Worm (Caenorhabditis elegans): ENCODE results near the gene unc-130.

Gene unc-130

DNA sequence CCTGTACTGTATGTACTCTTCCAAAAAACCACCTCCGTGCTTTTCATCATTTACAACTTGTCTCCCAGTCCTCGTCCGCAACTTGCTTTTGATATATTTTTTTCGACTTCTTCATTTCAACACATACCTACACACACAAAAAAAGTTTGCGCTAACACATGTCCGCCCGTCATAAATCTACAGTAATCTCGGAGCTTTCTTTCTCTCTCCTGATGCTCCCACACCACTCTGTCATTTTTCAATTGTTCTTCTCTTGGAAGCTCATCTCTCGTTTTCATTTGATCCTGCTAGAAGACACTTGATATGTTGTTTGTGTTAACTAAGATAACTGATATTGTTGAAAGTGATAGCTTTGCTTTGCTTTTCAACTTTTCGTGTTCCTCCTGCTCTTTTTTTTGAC lies 589 bp upstream of the unc-130 start:
- no peak for TF ChIP-seq tab-1 (GFP tag; IDR thresholded peaks at IDR 0.05)
- TF ChIP-seq flt-1 (GFP tag; IDR thresholded peaks at IDR 0.05), result no peak
- no peak for TF ChIP-seq med-1 (GFP tag; optimal IDR thresholded peaks at IDR 0.05; ENCODE audit: insufficient read depth)
- TF ChIP-seq T22C8.4 (GFP tag; IDR thresholded peaks at IDR 0.05), result no peak
- TF ChIP-seq ztf-29 (GFP tag; IDR thresholded peaks at IDR 0.05), result no peak
- TF ChIP-seq cog-1 (tag; optimal IDR thresholded peaks at IDR 0.05), result no peak
- TF ChIP-seq ztf-23 (GFP tag; IDR thresholded peaks at IDR 0.05), result no peak
- no peak for TF ChIP-seq ref-1 (GFP tag; conservative IDR thresholded peaks at IDR 0.05)

DNA sequence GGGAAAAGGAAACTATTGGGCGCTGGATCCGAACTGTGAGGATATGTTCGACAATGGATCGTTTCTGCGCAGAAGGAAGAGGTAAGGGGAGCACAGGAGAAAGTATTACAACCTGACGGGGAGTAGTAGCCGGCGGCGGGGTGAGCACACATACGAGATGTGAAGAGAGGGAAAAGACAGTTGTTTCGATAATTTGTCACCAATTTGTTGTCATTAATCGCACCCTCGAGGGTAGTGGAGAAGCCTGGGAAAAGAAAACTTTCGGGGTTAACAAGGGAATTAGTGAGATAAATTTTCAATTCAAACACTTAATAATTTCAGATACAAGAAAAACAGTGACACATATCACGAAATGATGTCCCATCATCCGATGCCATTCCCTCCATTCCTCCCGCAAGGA lies 1.2 kb downstream of the unc-130 start:
- TF ChIP-seq ref-1 (GFP tag; conservative IDR thresholded peaks at IDR 0.05), result no peak
- no peak for TF ChIP-seq tab-1 (GFP tag; IDR thresholded peaks at IDR 0.05)
- no peak for TF ChIP-seq T22C8.4 (GFP tag; IDR thresholded peaks at IDR 0.05)
- TF ChIP-seq flt-1 (GFP tag; IDR thresholded peaks at IDR 0.05), result no peak
- no peak for TF ChIP-seq ztf-23 (GFP tag; IDR thresholded peaks at IDR 0.05)
- TF ChIP-seq cog-1 (tag; optimal IDR thresholded peaks at IDR 0.05), result no peak
- no peak for TF ChIP-seq ztf-29 (GFP tag; IDR thresholded peaks at IDR 0.05)
- TF ChIP-seq klf-2 (GFP tag; conservative IDR thresholded peaks at IDR 0.05), result no peak
- TF ChIP-seq med-1 (GFP tag; optimal IDR thresholded peaks at IDR 0.05; ENCODE audit: insufficient read depth), result no peak

DNA sequence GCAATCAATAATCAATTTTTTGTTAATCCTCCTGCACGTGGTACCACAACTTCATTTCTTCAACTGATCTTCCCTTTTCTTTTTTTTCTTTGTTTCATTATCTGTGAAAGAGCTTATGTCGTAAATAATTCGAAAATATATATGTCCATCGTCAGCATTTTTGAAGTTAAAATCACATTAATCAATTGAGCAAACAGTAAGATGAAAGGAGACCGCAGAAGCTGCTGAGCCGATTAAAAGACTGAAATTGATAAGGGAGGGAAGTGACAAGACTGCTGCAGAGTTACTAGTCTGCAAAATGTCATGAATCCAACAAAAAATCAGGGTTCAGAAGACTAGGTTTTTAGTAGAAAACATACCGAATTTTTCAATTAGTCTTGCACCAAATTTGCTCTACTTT lies 2.0 kb downstream of the unc-130 start:
- TF ChIP-seq T22C8.4 (GFP tag; IDR thresholded peaks at IDR 0.05) (no peak), ref-1 (GFP tag; conservative IDR thresholded peaks at IDR 0.05) (no peak), med-1 (GFP tag; optimal IDR thresholded peaks at IDR 0.05; ENCODE audit: insufficient read depth) (no peak), ztf-29 (GFP tag; IDR thresholded peaks at IDR 0.05) (no peak), cog-1 (tag; optimal IDR thresholded peaks at IDR 0.05) (no peak), klf-2 (GFP tag; conservative IDR thresholded peaks at IDR 0.05) (no peak), flt-1 (GFP tag; IDR thresholded peaks at IDR 0.05) (no peak), ztf-23 (GFP tag; IDR thresholded peaks at IDR 0.05) (no peak), tab-1 (GFP tag; IDR thresholded peaks at IDR 0.05) (no peak)

DNA sequence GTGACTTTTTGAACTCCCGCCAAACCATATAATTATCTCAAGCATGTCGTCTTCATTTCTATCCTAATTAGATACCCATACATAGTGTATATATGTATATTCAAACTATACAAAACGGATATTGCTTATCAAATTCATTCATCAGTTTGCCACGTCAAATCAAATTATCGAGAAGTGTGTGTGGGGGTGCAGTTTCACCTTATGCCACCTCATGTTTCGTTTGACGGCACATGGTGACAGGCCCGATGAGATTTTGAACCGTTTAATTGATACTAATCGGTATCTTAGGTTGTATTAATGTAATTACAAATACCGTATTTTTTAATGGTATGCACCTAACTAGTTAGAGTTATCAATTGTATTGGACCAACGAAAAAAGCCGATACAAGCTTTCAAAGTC lies 2.9 kb downstream of the unc-130 start:
- no peak for TF ChIP-seq cog-1 (tag; optimal IDR thresholded peaks at IDR 0.05)
- TF ChIP-seq ztf-23 (GFP tag; IDR thresholded peaks at IDR 0.05), result no peak
- TF ChIP-seq flt-1 (GFP tag; IDR thresholded peaks at IDR 0.05), result no peak
- TF ChIP-seq med-1 (GFP tag; optimal IDR thresholded peaks at IDR 0.05; ENCODE audit: insufficient read depth), result no peak
- no peak for TF ChIP-seq ztf-29 (GFP tag; IDR thresholded peaks at IDR 0.05)
- TF ChIP-seq T22C8.4 (GFP tag; IDR thresholded peaks at IDR 0.05), result no peak
- no peak for TF ChIP-seq klf-2 (GFP tag; conservative IDR thresholded peaks at IDR 0.05)

DNA sequence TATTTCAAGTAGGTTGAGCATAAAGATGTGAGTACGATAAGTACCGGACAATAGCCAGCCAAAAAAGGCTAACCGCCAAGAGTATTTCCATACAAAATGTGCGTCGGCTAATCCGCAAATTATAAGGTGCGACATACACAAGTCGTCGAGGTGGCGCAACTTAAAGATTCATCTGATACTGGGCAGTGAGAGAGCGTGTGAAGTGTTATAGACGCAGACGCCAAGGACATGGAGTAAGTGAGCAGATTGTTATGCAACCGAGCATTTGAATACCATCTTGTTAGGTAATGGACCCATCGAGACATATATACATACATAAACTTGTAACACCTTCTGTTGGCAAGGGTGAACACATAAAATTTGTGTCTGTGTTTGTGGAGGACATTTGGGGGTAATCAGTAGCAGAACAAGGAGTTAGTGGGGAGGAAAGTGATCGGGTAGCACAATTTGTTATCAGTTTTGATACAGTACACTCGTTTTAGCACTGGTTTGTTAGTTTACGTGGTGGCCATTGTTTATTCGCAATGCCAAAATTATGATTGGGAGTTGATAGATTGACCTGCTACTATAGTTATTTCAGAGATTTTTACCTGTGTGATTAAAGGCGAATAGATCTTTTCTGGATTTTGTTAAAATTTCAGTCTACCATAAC lies 3.6 kb downstream of the unc-130 start:
- TF ChIP-seq cog-1 (tag; optimal IDR thresholded peaks at IDR 0.05), result no peak
- no peak for TF ChIP-seq ztf-29 (GFP tag; IDR thresholded peaks at IDR 0.05)
- TF ChIP-seq ztf-23 (GFP tag; IDR thresholded peaks at IDR 0.05), result no peak
- TF ChIP-seq flt-1 (GFP tag; IDR thresholded peaks at IDR 0.05), result no peak
- no peak for TF ChIP-seq med-1 (GFP tag; optimal IDR thresholded peaks at IDR 0.05; ENCODE audit: insufficient read depth)
- no peak for TF ChIP-seq T22C8.4 (GFP tag; IDR thresholded peaks at IDR 0.05)
- no peak for TF ChIP-seq klf-2 (GFP tag; conservative IDR thresholded peaks at IDR 0.05)
- no peak for TF ChIP-seq ref-1 (GFP tag; conservative IDR thresholded peaks at IDR 0.05)
- TF ChIP-seq tab-1 (GFP tag; IDR thresholded peaks at IDR 0.05), result no peak

DNA sequence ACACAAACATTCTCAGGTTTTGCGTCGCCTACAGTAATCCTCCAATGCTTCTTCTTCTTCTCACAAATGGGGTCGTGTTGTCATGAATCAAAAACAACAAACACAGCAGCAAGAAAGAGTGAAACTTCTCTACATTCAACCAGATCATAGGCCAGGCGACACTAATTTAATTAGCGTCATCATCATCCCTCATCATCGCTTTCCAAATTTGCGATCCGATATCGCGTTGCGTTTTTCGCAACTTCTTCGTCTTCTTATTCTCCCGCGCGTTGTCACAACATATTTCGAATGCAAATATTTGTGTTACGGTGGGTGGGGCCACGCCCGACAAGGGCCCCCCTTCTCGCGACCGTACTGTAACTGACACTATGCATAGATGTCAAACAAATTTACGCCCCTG lies 4.7 kb downstream of the unc-130 start:
- no peak for TF ChIP-seq med-1 (GFP tag; optimal IDR thresholded peaks at IDR 0.05; ENCODE audit: insufficient read depth)
- TF ChIP-seq cog-1 (tag; optimal IDR thresholded peaks at IDR 0.05), result no peak
- no peak for TF ChIP-seq ztf-23 (GFP tag; IDR thresholded peaks at IDR 0.05)
- TF ChIP-seq ztf-29 (GFP tag; IDR thresholded peaks at IDR 0.05), result no peak
- TF ChIP-seq flt-1 (GFP tag; IDR thresholded peaks at IDR 0.05), result no peak
- TF ChIP-seq T22C8.4 (GFP tag; IDR thresholded peaks at IDR 0.05), result no peak
- TF ChIP-seq ref-1 (GFP tag; conservative IDR thresholded peaks at IDR 0.05), result no peak
- no peak for TF ChIP-seq klf-2 (GFP tag; conservative IDR thresholded peaks at IDR 0.05)
- TF ChIP-seq tab-1 (GFP tag; IDR thresholded peaks at IDR 0.05), result no peak

DNA sequence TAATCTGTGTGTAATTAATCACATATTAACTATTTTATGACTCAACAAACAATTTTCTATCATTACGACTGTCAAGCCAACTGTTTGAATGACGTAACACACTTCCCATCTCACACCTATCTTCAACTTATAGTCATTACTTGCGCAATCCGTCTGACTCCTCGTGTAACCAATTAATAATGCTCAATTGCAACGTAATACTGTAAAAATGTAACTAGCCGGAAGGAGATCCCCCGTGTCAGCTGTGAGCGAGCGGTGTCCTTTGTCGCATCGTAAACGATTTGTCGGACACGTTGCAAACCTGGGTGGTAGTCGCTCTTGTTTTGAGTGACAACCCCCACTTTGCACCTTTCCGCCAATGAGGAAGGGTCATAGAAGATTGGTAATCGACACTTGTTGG lies 6.4 kb downstream of the unc-130 start:
- TF ChIP-seq flt-1 (GFP tag; IDR thresholded peaks at IDR 0.05) (no peak), ztf-23 (GFP tag; IDR thresholded peaks at IDR 0.05) (no peak), T22C8.4 (GFP tag; IDR thresholded peaks at IDR 0.05) (no peak)

DNA sequence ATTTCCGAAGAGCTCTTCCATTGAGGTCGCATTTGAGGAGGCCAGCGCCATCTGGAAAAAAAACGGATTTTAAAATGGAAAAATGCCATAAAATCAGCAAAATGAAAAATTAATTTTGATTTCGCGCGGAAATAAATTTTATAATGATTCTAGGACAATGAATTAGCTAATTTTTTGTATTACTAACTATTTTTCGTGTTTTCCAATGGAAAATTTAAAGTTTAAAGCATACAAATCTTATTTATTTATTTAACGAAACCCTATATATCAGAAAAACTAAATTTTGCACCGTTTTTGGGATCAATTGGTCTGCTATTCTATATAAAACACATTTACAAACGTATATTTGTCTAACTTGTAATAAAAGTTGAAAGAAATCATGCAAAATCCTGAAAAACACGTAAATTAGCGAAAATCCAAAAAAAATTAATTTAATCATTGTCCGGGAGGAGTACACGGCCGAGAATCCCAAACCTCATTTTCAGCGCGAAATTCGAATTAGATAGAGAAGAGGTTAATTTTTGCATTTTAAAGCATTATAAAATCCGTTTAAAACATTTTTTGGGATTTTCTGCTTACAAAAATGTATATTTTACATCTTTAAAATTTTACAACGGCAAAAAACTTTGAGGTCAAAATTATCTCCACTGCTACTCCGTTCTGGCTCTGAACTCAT lies 8.5 kb downstream of the unc-130 start, which contains the start of gene C47G2.3:
TSS of gene C47G2.3 (minus strand) at position 51 of the 676 bp plus-strand sequence.
- TF ChIP-seq tab-1 (GFP tag; IDR thresholded peaks at IDR 0.05) (no peak), cog-1 (tag; optimal IDR thresholded peaks at IDR 0.05) (no peak), ztf-23 (GFP tag; IDR thresholded peaks at IDR 0.05) (no peak), flt-1 (GFP tag; IDR thresholded peaks at IDR 0.05) (no peak), ztf-29 (GFP tag; IDR thresholded peaks at IDR 0.05) (no peak), med-1 (GFP tag; optimal IDR thresholded peaks at IDR 0.05; ENCODE audit: insufficient read depth) (no peak)

DNA sequence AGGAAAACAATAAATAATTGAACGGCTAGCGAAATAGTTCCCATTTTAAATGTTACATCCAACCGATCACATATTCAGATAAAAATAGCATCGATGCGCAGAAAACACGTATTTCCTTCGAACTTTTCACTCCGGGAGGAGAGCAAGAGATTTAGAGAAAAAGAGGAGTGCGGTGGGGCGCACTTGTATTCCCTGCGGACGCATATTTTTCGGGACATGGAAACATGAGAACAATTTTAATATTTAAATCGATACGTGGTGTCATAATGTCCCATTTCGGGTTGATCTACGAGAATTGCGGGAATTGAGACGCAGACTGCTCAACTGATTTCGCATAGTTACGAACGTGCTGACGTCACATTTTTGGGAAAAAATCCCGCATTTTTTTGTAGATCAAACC lies 11.7 kb downstream of the unc-130 start, which contains the start of gene C47G2.4:
TSS of gene C47G2.4 (minus strand) at position 174 of the 400 bp plus-strand sequence.
- TF ChIP-seq ztf-29 (GFP tag; IDR thresholded peaks at IDR 0.05), result no peak
- no peak for TF ChIP-seq klf-2 (GFP tag; conservative IDR thresholded peaks at IDR 0.05)
- no peak for TF ChIP-seq tab-1 (GFP tag; IDR thresholded peaks at IDR 0.05)
- no peak for TF ChIP-seq T22C8.4 (GFP tag; IDR thresholded peaks at IDR 0.05)

DNA sequence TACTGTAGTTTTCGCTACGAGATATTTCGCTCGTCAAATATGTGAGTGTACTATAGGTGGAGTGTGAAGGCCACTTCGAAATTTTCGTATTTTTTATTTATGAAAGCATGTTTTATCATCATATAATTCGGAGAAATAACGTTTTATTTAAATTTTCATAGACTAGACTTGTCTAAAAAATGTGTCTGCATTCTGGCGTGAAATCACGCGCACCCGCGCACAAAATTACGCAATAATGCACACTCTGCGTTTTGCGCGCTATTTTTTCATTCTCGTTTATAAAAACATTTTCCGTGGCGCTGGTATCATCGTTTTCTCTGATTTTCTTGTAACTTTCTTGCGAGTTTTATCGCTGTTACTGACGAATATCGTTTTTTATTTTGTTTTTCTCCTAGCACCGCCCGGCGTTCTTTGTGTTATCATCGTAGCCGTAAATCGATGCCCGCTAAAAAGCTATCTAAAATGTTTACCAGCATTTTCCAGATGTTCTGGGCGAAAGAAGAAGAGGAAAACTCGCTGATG lies 15.5 kb downstream of the unc-130 start, which contains the start of gene saps-1:
TSS of gene saps-1 (plus strand) at position 472 of the 522 bp plus-strand sequence.
- TF ChIP-seq cog-1 (tag; optimal IDR thresholded peaks at IDR 0.05), result no peak
- no peak for TF ChIP-seq T22C8.4 (GFP tag; IDR thresholded peaks at IDR 0.05)
- no peak for TF ChIP-seq klf-2 (GFP tag; conservative IDR thresholded peaks at IDR 0.05)
- no peak for TF ChIP-seq tab-1 (GFP tag; IDR thresholded peaks at IDR 0.05)
- TF ChIP-seq ztf-23 (GFP tag; IDR thresholded peaks at IDR 0.05), result no peak
- TF ChIP-seq med-1 (GFP tag; optimal IDR thresholded peaks at IDR 0.05; ENCODE audit: insufficient read depth), result no peak
- TF ChIP-seq ref-1 (GFP tag; conservative IDR thresholded peaks at IDR 0.05), result no peak
- TF ChIP-seq flt-1 (GFP tag; IDR thresholded peaks at IDR 0.05), result no peak
- no peak for TF ChIP-seq ztf-29 (GFP tag; IDR thresholded peaks at IDR 0.05)
